Fruit fly (Drosophila melanogaster) whole organism, embryonic: ENCODE results near the gene BckdhA.

Source experiments
- Aef1 ChIP-seq: fragments of 200-800 bp; sonication (Bioruptor generic); IDR thresholded peaks from 3 replicates; pipeline ENCODE4 v1.3.6; 2022; ENCODE audit warnings: missing biosample characterization, missing genetic modification characterization
- Atf3 ChIP-seq: fragments of 200-800 bp; sonication (Bioruptor generic); optimal IDR thresholded peaks from 3 replicates; lab custom pipeline; 2016; ENCODE audit warnings: missing biosample characterization, missing genetic modification characterization
- Blimp-1 ChIP-seq: fragments of 200-800 bp; sonication (Bioruptor generic); optimal IDR thresholded peaks from 3 replicates; lab custom pipeline; 2018; ENCODE audit warnings: missing biosample characterization, missing genetic modification characterization, mild to moderate bottlenecking, moderate library complexity, missing genetic modification reagents
- CG12104 ChIP-seq: fragments of 200-800 bp; sonication (Bioruptor generic); optimal IDR thresholded peaks from 3 replicates; lab custom pipeline; 2016; ENCODE audit warnings: missing biosample characterization, missing genetic modification characterization
- CG12299 ChIP-seq: fragments of 200-800 bp; sonication (Bioruptor generic); optimal IDR thresholded peaks from 2 replicates; lab custom pipeline; 2018; ENCODE audit warnings: missing biosample characterization, mild to moderate bottlenecking, missing genetic modification characterization
- CG12391 ChIP-seq: fragments of 200-800 bp; sonication (Bioruptor generic); optimal IDR thresholded peaks from 3 replicates; lab custom pipeline; 2018; ENCODE audit warnings: missing biosample characterization, mild to moderate bottlenecking, missing genetic modification characterization, moderate library complexity
- CG14441 ChIP-seq: fragments of 200-800 bp; sonication (Bioruptor generic); IDR thresholded peaks from 2 replicates; pipeline ENCODE4 v1.3.6; 2022; ENCODE audit warnings: missing biosample characterization, missing genetic modification characterization
- CG15269 ChIP-seq: fragments of 200-800 bp; sonication (Bioruptor generic); optimal IDR thresholded peaks from 2 replicates; lab custom pipeline; 2018; ENCODE audit warnings: missing biosample characterization, mild to moderate bottlenecking, missing genetic modification characterization, moderate library complexity
- CG15479 ChIP-seq: fragments of 200-800 bp; sonication (Bioruptor generic); optimal IDR thresholded peaks from 3 replicates; lab custom pipeline; 2019; ENCODE audit warnings: missing biosample characterization, mild to moderate bottlenecking, missing genetic modification characterization, moderate library complexity
- CG16779 ChIP-seq: fragments of 200-800 bp; sonication (Bioruptor generic); IDR thresholded peaks from 2 replicates; pipeline ENCODE4 v1.3.6; 2022; ENCODE audit warnings: missing biosample characterization, missing genetic modification characterization
- CG2678 ChIP-seq: fragments of 200-800 bp; sonication (Bioruptor generic); optimal IDR thresholded peaks from 3 replicates; lab custom pipeline; 2019; ENCODE audit warnings: missing biosample characterization, mild to moderate bottlenecking, missing genetic modification characterization, moderate library complexity
- CG31441 ChIP-seq: fragments of 200-800 bp; sonication (Bioruptor generic); IDR thresholded peaks from 2 replicates; pipeline ENCODE4 v1.3.6; 2022; ENCODE audit warnings: missing biosample characterization, missing genetic modification characterization
- CG33213 ChIP-seq: fragments of 200-800 bp; sonication (Bioruptor generic); optimal IDR thresholded peaks from 3 replicates; lab custom pipeline; 2016; ENCODE audit warnings: missing biosample characterization, missing genetic modification characterization
- CG3847 ChIP-seq: fragments of 200-800 bp; sonication (Bioruptor generic); IDR thresholded peaks from 2 replicates; pipeline ENCODE4 v1.3.6; 2022; ENCODE audit warnings: missing biosample characterization, missing genetic modification characterization
- CG6272 ChIP-seq: fragments of 200-800 bp; sonication (Bioruptor generic); IDR thresholded peaks from 2 replicates; pipeline ENCODE4 v1.3.6; 2022; ENCODE audit warnings: missing biosample characterization, missing genetic modification characterization
- CG6654 ChIP-seq: fragments of 200-800 bp; sonication (Bioruptor generic); optimal IDR thresholded peaks from 2 replicates; lab custom pipeline; 2017; ENCODE audit warnings: missing biosample characterization, mild to moderate bottlenecking, missing genetic modification characterization
- CG6683 ChIP-seq: fragments of 200-800 bp; sonication (Bioruptor generic); optimal IDR thresholded peaks from 2 replicates; lab custom pipeline; 2017; ENCODE audit warnings: missing biosample characterization, mild to moderate bottlenecking, missing genetic modification characterization, missing genetic modification reagents
- CG7987 ChIP-seq: fragments of 200-800 bp; sonication (Bioruptor generic); optimal IDR thresholded peaks from 2 replicates; lab custom pipeline; 2018; ENCODE audit warnings: missing biosample characterization, mild to moderate bottlenecking, missing genetic modification characterization, moderate library complexity
- CG8290 ChIP-seq, 3 experiments: fragments of 200-800 bp; sonication (Bioruptor generic); optimal IDR thresholded peaks; 2 replicates each; lab custom pipeline; 2016 to 2019; ENCODE audit warnings: missing biosample characterization in 3 of 3, missing genetic modification characterization in 3 of 3, mild to moderate bottlenecking in 2 of 3, moderate library complexity in 1 of 3
- Deaf1 ChIP-seq: fragments of 200-800 bp; optimal IDR thresholded peaks from 3 replicates; lab custom pipeline; 2019; ENCODE audit warnings: missing biosample characterization, mild to moderate bottlenecking, missing genetic modification characterization, moderate library complexity
- Ets97D ChIP-seq: fragments of 200-800 bp; sonication (Bioruptor generic); optimal IDR thresholded peaks from 3 replicates; lab custom pipeline; 2016; ENCODE audit warnings: missing biosample characterization, missing genetic modification characterization
- Hr78 ChIP-seq, 2 experiments: fragments of 200-800 bp in 1 of 2; fragments of >200 bp in 1 of 2; sonication (Bioruptor generic) in 1 of 2; optimal IDR thresholded peaks; 2 replicates each; lab custom pipeline; 2017 to 2019; ENCODE audit warnings: missing biosample characterization in 2 of 2, missing genetic modification characterization in 2 of 2, mild to moderate bottlenecking in 1 of 2, moderate library complexity in 1 of 2
- Lim3 ChIP-seq: fragments of 200-800 bp; sonication (Bioruptor generic); IDR thresholded peaks from 2 replicates; pipeline ENCODE4 v1.3.6; 2022; ENCODE audit warnings: missing biosample characterization, missing genetic modification characterization
- Med ChIP-seq: fragments of 200-800 bp; sonication (Bioruptor generic); peaks from one replicate; lab custom pipeline; 2016; ENCODE audit warnings: missing biosample characterization, missing genetic modification characterization, mild to moderate bottlenecking, inconsistent platforms, moderate library complexity
- Mrtf ChIP-seq: fragments of 200-800 bp; sonication (Bioruptor generic); IDR thresholded peaks from 3 replicates; pipeline ENCODE4 v1.3.6; 2022; ENCODE audit warnings: missing biosample characterization, missing genetic modification characterization
- Scr ChIP-seq: fragments of 200-800 bp; sonication (Bioruptor generic); IDR thresholded peaks from 2 replicates; pipeline ENCODE4 v1.3.6; 2022; ENCODE audit warnings: missing biosample characterization, missing genetic modification characterization; ENCODE audit not compliant: partially characterized antibody
- Spps ChIP-seq: fragments of 200-800 bp; sonication (Bioruptor generic); optimal IDR thresholded peaks from 2 replicates; lab custom pipeline; 2018; ENCODE audit warnings: missing biosample characterization, mild to moderate bottlenecking, missing genetic modification characterization
- Stat92E ChIP-seq, 3 experiments: fragments of >200 bp in 2 of 3; fragments of 200-800 bp in 1 of 3; sonication (Bioruptor generic) in 1 of 3; optimal IDR thresholded peaks; 2 replicates each; lab custom pipeline; 2017 to 2019; ENCODE audit warnings: missing biosample characterization in 3 of 3, missing genetic modification characterization in 3 of 3, mild to moderate bottlenecking in 1 of 3, moderate library complexity in 1 of 3
- Trl ChIP-seq, 3 experiments: fragments of >200 bp in 2 of 3; fragments of 200-800 bp in 1 of 3; sonication (Bioruptor generic) in 1 of 3; optimal IDR thresholded peaks; 2 replicates in 1 of 3; 3 replicates in 2 of 3; lab custom pipeline; 2016 to 2017; ENCODE audit warnings: missing biosample characterization in 1 of 3, missing genetic modification characterization in 1 of 3
- al ChIP-seq: fragments of 200-800 bp; sonication (Bioruptor generic); IDR thresholded peaks from 2 replicates; pipeline ENCODE4 v1.3.6; 2022; ENCODE audit warnings: missing biosample characterization, missing genetic modification characterization
- ash1 ChIP-seq: fragments of 200-800 bp; sonication (Bioruptor generic); optimal IDR thresholded peaks from 2 replicates; lab custom pipeline; 2018; ENCODE audit warnings: missing biosample characterization, mild to moderate bottlenecking, missing genetic modification characterization
- crol ChIP-seq: fragments of 200-800 bp; sonication (Bioruptor generic); IDR thresholded peaks from 2 replicates; pipeline ENCODE4 v1.3.6; 2022; ENCODE audit warnings: missing biosample characterization, missing genetic modification characterization
- eyg ChIP-seq: fragments of 200-800 bp; sonication (Bioruptor generic); optimal IDR thresholded peaks from 3 replicates; lab custom pipeline; 2016; ENCODE audit warnings: missing biosample characterization, missing genetic modification characterization
- fd102C ChIP-seq: fragments of 200-800 bp; sonication (Bioruptor generic); optimal IDR thresholded peaks from 2 replicates; lab custom pipeline; 2018; ENCODE audit warnings: missing biosample characterization, mild to moderate bottlenecking, missing genetic modification characterization, moderate library complexity
- grau ChIP-seq: fragments of 200-800 bp; optimal IDR thresholded peaks from 3 replicates; lab custom pipeline; 2019; ENCODE audit warnings: missing biosample characterization, mild to moderate bottlenecking, missing genetic modification characterization, moderate library complexity
- gsb ChIP-seq: fragments of 200-800 bp; sonication (Bioruptor generic); IDR thresholded peaks from 2 replicates; pipeline ENCODE4 v1.3.6; 2022; ENCODE audit warnings: missing biosample characterization, missing genetic modification characterization
- hb ChIP-seq: fragments of 200-800 bp; sonication (Bioruptor generic); IDR thresholded peaks from 3 replicates; pipeline ENCODE4 v1.3.6; 2022; ENCODE audit warnings: missing biosample characterization, missing genetic modification characterization; ENCODE audit not compliant: partially characterized antibody
- hbn ChIP-seq: fragments of 200-800 bp; sonication (Bioruptor generic); IDR thresholded peaks from 2 replicates; pipeline ENCODE4 v1.3.6; 2022; ENCODE audit warnings: missing biosample characterization, missing genetic modification characterization; ENCODE audit not compliant: partially characterized antibody
- her ChIP-seq: fragments of 200-800 bp; sonication (Bioruptor generic); optimal IDR thresholded peaks from 2 replicates; lab custom pipeline; 2016; ENCODE audit warnings: missing biosample characterization, missing genetic modification characterization
- nerfin-2 ChIP-seq: fragments of 200-800 bp; sonication (Bioruptor generic); IDR thresholded peaks from 2 replicates; pipeline ENCODE4 v1.3.6; 2022; ENCODE audit warnings: missing biosample characterization, missing genetic modification characterization; ENCODE audit not compliant: partially characterized antibody
- odd ChIP-seq: fragments of 200-800 bp; sonication (Bioruptor generic); optimal IDR thresholded peaks from 2 replicates; lab custom pipeline; 2017; ENCODE audit warnings: missing biosample characterization, mild to moderate bottlenecking, missing genetic modification characterization
- rib ChIP-seq: fragments of 200-800 bp; sonication (Bioruptor generic); IDR thresholded peaks from 2 replicates; pipeline ENCODE4 v1.3.6; 2022; ENCODE audit warnings: missing biosample characterization, missing genetic modification characterization
- ro ChIP-seq: fragments of 200-800 bp; sonication (Bioruptor generic); IDR thresholded peaks from 2 replicates; pipeline ENCODE4 v1.3.6; 2022; ENCODE audit warnings: missing biosample characterization, missing genetic modification characterization
- sens-2 ChIP-seq: fragments of 200-800 bp; sonication (Bioruptor generic); IDR thresholded peaks from 2 replicates; pipeline ENCODE4 v1.3.6; 2022; ENCODE audit warnings: missing biosample characterization, missing genetic modification characterization
- sqz ChIP-seq: fragments of 200-800 bp; sonication (Bioruptor generic); optimal IDR thresholded peaks from 3 replicates; lab custom pipeline; 2018; ENCODE audit warnings: missing biosample characterization, mild to moderate bottlenecking, missing genetic modification characterization
- unpg ChIP-seq: fragments of 200-800 bp; sonication (Bioruptor generic); optimal IDR thresholded peaks from 3 replicates; lab custom pipeline; 2018; ENCODE audit warnings: missing biosample characterization, mild to moderate bottlenecking, missing genetic modification characterization, moderate library complexity
- vvl ChIP-seq: fragments of 200-800 bp; sonication (Bioruptor generic); IDR thresholded peaks from 2 replicates; pipeline ENCODE4 v1.3.6; 2022; ENCODE audit warnings: missing biosample characterization, missing genetic modification characterization
- zen ChIP-seq: fragments of 200-800 bp; sonication (Bioruptor generic); optimal IDR thresholded peaks from 3 replicates; lab custom pipeline; 2018; ENCODE audit warnings: missing biosample characterization, mild to moderate bottlenecking, missing genetic modification characterization, moderate library complexity

Gene BckdhA

dm6 chr3R:9550265-9551012 is 5.1 kb upstream of the BckdhA start (continued):
- TF ChIP-seq her (GFP tag; lab: Kevin White, UChicago) (no peak), CG3847 (GFP tag; lab: Robert Waterston, UW) (no peak), Deaf1 (no peak), ash1 (GFP tag; lab: Kevin White, UChicago) (peak; percentile 37), CG33213 (no peak), unpg (GFP tag; lab: Kevin White, UChicago) (no peak), rib (GFP tag; lab: Robert Waterston, UW) (no peak), Med (GFP tag; lab: Kevin White, UChicago) (peak; percentile 66), CG15479 (peak; percentile 41), CG6683 (GFP tag; lab: Kevin White, UChicago) (peak; percentile 19), CG12299 (tag; lab: Kevin White, UChicago) (no peak), gsb (no peak), CG12104 (GFP tag; lab: Kevin White, UChicago) (no peak), Aef1 (GFP tag; lab: Robert Waterston, UW) (no peak), Stat92E (GFP tag; optimal IDR thresholded peaks at IDR 0.05; lab: Kevin White, UChicago) (no peak), Spps (no peak), sens-2 (GFP tag; lab: Robert Waterston, UW) (no peak), eyg (no peak), CG6272 (GFP tag; lab: Robert Waterston, UW) (no peak), zen (tag; lab: Kevin White, UChicago) (no peak), Trl (optimal IDR thresholded peaks at IDR 0.05; lab: Kevin White, UChicago) (peak; percentile 99 to 100), Trl (GFP tag; optimal IDR thresholded peaks at IDR 0.05; lab: Kevin White, UChicago) (peak; percentile 66), Blimp-1 (GFP tag; lab: Kevin White, UChicago) (peak; percentile 8), CG2678 (tag; lab: Kevin White, UChicago) (peak; percentile 13), CG15269 (tag; lab: Kevin White, UChicago) (peak; percentile 27), nerfin-2 (no peak), sqz (no peak), vvl (GFP tag; lab: Robert Waterston, UW) (no peak), CG16779 (GFP tag; lab: Robert Waterston, UW) (no peak), Atf3 (no peak), fd102C (GFP tag; lab: Kevin White, UChicago) (no peak), Ets97D (GFP tag; lab: Kevin White, UChicago) (no peak), crol (GFP tag; lab: Robert Waterston, UW) (no peak), CG31441 (GFP tag; lab: Robert Waterston, UW) (no peak), ro (GFP tag; lab: Robert Waterston, UW) (no peak), Mrtf (GFP tag; lab: Robert Waterston, UW) (no peak), CG8290 (GFP tag; optimal IDR thresholded peaks at IDR 0.05; lab: Kevin White, UChicago) (no peak), CG8290 (tag; optimal IDR thresholded peaks at IDR 0.05; lab: Kevin White, UChicago) (peak in 1 of 2 experiments; percentile 12), Hr78 (GFP tag; optimal IDR thresholded peaks at IDR 0.05; lab: Kevin White, UChicago) (peak in 1 of 2 experiments; percentile 80), odd (GFP tag; lab: Kevin White, UChicago) (peak; percentile 6), Scr (no peak), Lim3 (GFP tag; lab: Robert Waterston, UW) (no peak), hb (no peak), CG14441 (GFP tag; lab: Robert Waterston, UW) (no peak), CG7987 (GFP tag; lab: Kevin White, UChicago) (peak; percentile 21), CG6654 (no peak), hbn (GFP tag; lab: Robert Waterston, UW) (no peak), al (no peak), CG12391 (peak; percentile 8), grau (no peak)
